Worm (Caenorhabditis elegans) whole organism, midembryonic: ENCODE results near the gene K03H1.9.

ENCODE experiments used
- T22C8.4 ChIP-seq: fragments of 200-800 bp; sonication (Bioruptor generic); IDR thresholded peaks from 2 replicates; pipeline ENCODE4 v1.3.6; 2022; ENCODE audit warnings: missing genetic modification characterization, missing compliant biosample characterization
- flt-1 ChIP-seq: fragments of 200-800 bp; sonication (Bioruptor generic); IDR thresholded peaks from 2 replicates; pipeline ENCODE4 v1.3.6; 2022; ENCODE audit warnings: missing genetic modification characterization, missing compliant biosample characterization
- klf-2 ChIP-seq: fragments of 200-800 bp; sonication (Bioruptor generic); conservative IDR thresholded peaks from 2 replicates; pipeline ENCODE4 v1.3.6; 2022; ENCODE audit warnings: missing genetic modification reagents, missing genetic modification characterization, missing compliant biosample characterization
- med-1 ChIP-seq: sonication (generic microtip); optimal IDR thresholded peaks from 2 replicates; lab custom pipeline; 2017; ENCODE audit warnings: missing genetic modification characterization, mild to moderate bottlenecking, missing compliant biosample characterization, antibody characterized with exemption, missing genetic modification reagents; ENCODE audit not compliant: insufficient read depth
- tab-1 ChIP-seq: fragments of 200-800 bp; sonication (Bioruptor generic); IDR thresholded peaks from 2 replicates; pipeline ENCODE4 v1.3.6; 2022; ENCODE audit warnings: missing genetic modification characterization, missing compliant biosample characterization
- ztf-29 ChIP-seq: fragments of 200-800 bp; sonication (Bioruptor generic); IDR thresholded peaks from 2 replicates; pipeline ENCODE4 v1.3.6; 2022; ENCODE audit warnings: missing genetic modification reagents, missing genetic modification characterization, missing compliant biosample characterization

- TF ChIP-seq flt-1 (GFP tag; lab: Robert Waterston, UW) (no peak), T22C8.4 (GFP tag; lab: Robert Waterston, UW) (no peak), tab-1 (GFP tag; lab: Robert Waterston, UW) (no peak), klf-2 (no peak), med-1 (GFP tag; lab: Kevin White, UChicago) (no peak), ztf-29 (GFP tag; lab: Robert Waterston, UW) (no peak)
Observed at ce11 chrIII:9956665-9957401, 15.5 kb upstream of the K03H1.9 start, which contains the start of gene alx-1.
